Fruit fly (Drosophila melanogaster): ENCODE data around the gene PH4alphaNE1.

The PH4alphaNE1 gene

DNA sequence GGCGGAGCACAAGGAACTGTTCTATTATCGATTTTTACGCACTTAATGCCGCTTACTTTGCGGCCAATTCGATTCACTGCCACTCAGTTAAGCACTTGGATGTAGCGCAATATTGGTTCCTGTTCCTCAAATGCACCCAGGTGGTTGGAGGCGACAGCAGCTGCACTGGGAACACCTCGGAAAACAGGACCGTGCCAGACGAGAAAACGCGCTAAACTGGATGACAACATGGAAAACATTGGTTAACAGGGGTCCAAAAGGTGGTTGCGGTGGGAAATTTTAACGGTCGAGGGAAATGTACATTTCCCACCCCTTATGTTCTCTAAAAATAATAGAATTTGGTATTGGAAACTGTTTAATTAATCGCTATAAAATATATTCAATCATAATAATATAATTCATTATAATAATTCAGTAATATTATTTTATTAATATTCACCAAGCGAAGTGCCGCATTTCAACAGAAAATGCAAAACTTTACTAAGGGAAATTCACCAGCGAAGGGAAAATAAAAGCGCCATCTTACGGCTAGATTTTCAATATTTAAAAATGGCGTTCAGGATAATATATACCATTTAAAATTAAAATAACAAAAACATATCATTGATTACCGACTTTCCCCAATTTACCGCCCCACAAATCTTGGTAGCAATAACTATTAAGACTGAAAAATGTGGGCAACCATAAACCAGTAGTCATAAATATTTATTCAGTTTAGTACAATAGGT lies 44.1 kb downstream of the PH4alphaNE1 start, which contains the start of gene aralar1 (continued):
- no peak for TF ChIP-seq CG4820 (GFP tag; optimal IDR thresholded peaks at IDR 0.05)
- no peak for TF ChIP-seq fd102C (GFP tag; optimal IDR thresholded peaks at IDR 0.05)
- no peak for TF ChIP-seq gem (tag; optimal IDR thresholded peaks at IDR 0.05)
- TF ChIP-seq pb (GFP tag; optimal IDR thresholded peaks at IDR 0.05): no peak
- no peak for TF ChIP-seq zfh1 (GFP tag; IDR thresholded peaks at IDR 0.05)
- no peak for TF ChIP-seq mld (GFP tag; IDR thresholded peaks at IDR 0.05; ENCODE audit: partially characterized antibody)
- no peak for TF ChIP-seq Oli (tag; optimal IDR thresholded peaks at IDR 0.05)
- TF ChIP-seq CG17802 (tag; optimal IDR thresholded peaks at IDR 0.05): peak; percentile 55
- no peak for TF ChIP-seq dimm (GFP tag; IDR thresholded peaks at IDR 0.05)
- no peak for TF ChIP-seq lmd (GFP tag; IDR thresholded peaks at IDR 0.05)
- no peak for TF ChIP-seq CG8944 (GFP tag; optimal IDR thresholded peaks at IDR 0.05)
- TF ChIP-seq amos (GFP tag; IDR thresholded peaks at IDR 0.05; ENCODE audit: partially characterized antibody): no peak
- TF ChIP-seq psq (GFP tag; optimal IDR thresholded peaks at IDR 0.05): no peak
- TF ChIP-seq sqz (GFP tag; optimal IDR thresholded peaks at IDR 0.05): no peak
- no peak for TF ChIP-seq Meics (GFP tag; optimal IDR thresholded peaks at IDR 0.05)
- TF ChIP-seq toy (GFP tag; IDR thresholded peaks at IDR 0.05): no peak
- 0 out of 3 replicates have a peak, but pooled peaks have one; percentile 20 for TF ChIP-seq HLH4C (GFP tag; IDR thresholded peaks at IDR 0.05; ENCODE audit: partially characterized antibody)
- no peak for TF ChIP-seq Doc2 (GFP tag; IDR thresholded peaks at IDR 0.05)
- no peak for TF ChIP-seq sr (GFP tag; IDR thresholded peaks at IDR 0.05)
- no peak for TF ChIP-seq emc (GFP tag; optimal IDR thresholded peaks at IDR 0.05)
- TF ChIP-seq Neu2 (GFP tag; optimal IDR thresholded peaks at IDR 0.05; ENCODE audit: borderline replicate concordance): no peak
- no peak for TF ChIP-seq crc (GFP tag; optimal IDR thresholded peaks at IDR 0.05)
- TF ChIP-seq ftz-f1 (GFP tag; optimal IDR thresholded peaks at IDR 0.05): no peak
- no peak for TF ChIP-seq CG15601 (tag; optimal IDR thresholded peaks at IDR 0.05)
- TF ChIP-seq Ptx1 (GFP tag; IDR thresholded peaks at IDR 0.05): no peak
- TF ChIP-seq pzg (GFP tag; optimal IDR thresholded peaks at IDR 0.05): no peak
- TF ChIP-seq CG34376 (GFP tag; optimal IDR thresholded peaks at IDR 0.05): no peak
- no peak for TF ChIP-seq tin (GFP tag; optimal IDR thresholded peaks at IDR 0.05)
- TF ChIP-seq CG2120 (GFP tag; optimal IDR thresholded peaks at IDR 0.05): no peak
- no peak for TF ChIP-seq ase (GFP tag; IDR thresholded peaks at IDR 0.05)
- peak; percentile 25 for TF ChIP-seq Dp (GFP tag; optimal IDR thresholded peaks at IDR 0.05)
- TF ChIP-seq onecut (GFP tag; IDR thresholded peaks at IDR 0.05): peak; percentile 41
- TF ChIP-seq CG9932 (GFP tag; IDR thresholded peaks at IDR 0.05): no peak
- TF ChIP-seq CG6683 (GFP tag; optimal IDR thresholded peaks at IDR 0.05): no peak
- TF ChIP-seq Fer2 (tag; optimal IDR thresholded peaks at IDR 0.05): no peak
- no peak for TF ChIP-seq sens (GFP tag)
- no peak for TF ChIP-seq CG9215 (GFP tag; IDR thresholded peaks at IDR 0.05)
- no peak for TF ChIP-seq CG11696 (GFP tag; IDR thresholded peaks at IDR 0.05)
- TF ChIP-seq E2f2 (GFP tag; IDR thresholded peaks at IDR 0.05): peak; percentile 40; the same call in 1 of the 2 replicates
- TF ChIP-seq jumu (GFP tag; optimal IDR thresholded peaks at IDR 0.05): no peak
- no peak for TF ChIP-seq gfzf (GFP tag; optimal IDR thresholded peaks at IDR 0.05)
- peak; percentile 88 for TF ChIP-seq CTCF (GFP tag; optimal IDR thresholded peaks at IDR 0.05)
- no peak for TF ChIP-seq Gsc (GFP tag; IDR thresholded peaks at IDR 0.05)
- TF ChIP-seq z (GFP tag; IDR thresholded peaks at IDR 0.05): no peak
- TF ChIP-seq Atf3 (GFP tag; optimal IDR thresholded peaks at IDR 0.05): no peak
- no peak for TF ChIP-seq H15 (GFP tag; IDR thresholded peaks at IDR 0.05)
- no peak for TF ChIP-seq cg (GFP tag; optimal IDR thresholded peaks at IDR 0.05)
